Fruit fly (Drosophila melanogaster): ENCODE results near the gene tow.

Gene tow

DNA sequence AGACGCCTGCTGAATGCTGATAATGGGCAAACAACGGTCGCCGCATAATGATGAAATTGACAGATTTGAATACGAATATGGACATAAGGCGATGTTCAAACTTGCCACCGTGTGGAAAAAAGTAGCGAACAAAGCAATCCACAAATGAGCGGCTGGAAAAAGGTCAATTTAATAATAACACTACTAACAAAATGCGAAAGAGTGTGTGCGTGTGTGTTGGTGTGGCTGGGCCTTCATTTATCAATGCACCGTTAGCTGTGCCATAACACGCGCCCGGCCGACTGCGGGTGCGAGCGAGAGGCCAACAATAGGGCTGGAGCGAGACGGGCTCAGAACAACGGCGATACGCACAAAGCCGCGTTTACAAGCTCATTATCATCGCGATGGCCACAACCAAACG lies 33.2 kb downstream of the tow start (continued):
- no peak for TF ChIP-seq pita (GFP tag; optimal IDR thresholded peaks at IDR 0.05)
- TF ChIP-seq CG14860 (GFP tag; IDR thresholded peaks at IDR 0.05; ENCODE audit: partially characterized antibody), result no peak
- TF ChIP-seq dan (GFP tag; IDR thresholded peaks at IDR 0.05), result no peak
- no peak for TF ChIP-seq CG14710 (tag; optimal IDR thresholded peaks at IDR 0.05)
- no peak for TF ChIP-seq croc (GFP tag; conservative IDR thresholded peaks at IDR 0.05)
- no peak for TF ChIP-seq CG8290 (GFP tag; optimal IDR thresholded peaks at IDR 0.05)
- peak in 1 of 2 experiments; percentile 21 for TF ChIP-seq CG8290 (tag; optimal IDR thresholded peaks at IDR 0.05)
- no peak for TF ChIP-seq ttk (GFP tag; IDR thresholded peaks at IDR 0.05)
- TF ChIP-seq tap (tag; optimal IDR thresholded peaks at IDR 0.05), result no peak
- peak; percentile 73; the same call in 1 of the 2 replicates for TF ChIP-seq Awh (GFP tag; IDR thresholded peaks at IDR 0.05)
- TF ChIP-seq vvl (GFP tag; IDR thresholded peaks at IDR 0.05), result peak; percentile 47; the same call in 1 of the 2 replicates
- TF ChIP-seq CG12769 (tag; optimal IDR thresholded peaks at IDR 0.05), result no peak
- no peak for TF ChIP-seq ken (GFP tag; IDR thresholded peaks at IDR 0.05)
- TF ChIP-seq pnt (GFP tag; optimal IDR thresholded peaks at IDR 0.05), result no peak
- TF ChIP-seq CG13123 (GFP tag; optimal IDR thresholded peaks at IDR 0.05), result no peak
- no peak for TF ChIP-seq Atf6 (GFP tag; IDR thresholded peaks at IDR 0.05)
- TF ChIP-seq cas (GFP tag; IDR thresholded peaks at IDR 0.05), result no peak
- TF ChIP-seq Hmx (GFP tag; optimal IDR thresholded peaks at IDR 0.05), result no peak
- TF ChIP-seq Hr78 (GFP tag; optimal IDR thresholded peaks at IDR 0.05), result peak in 1 of 2 experiments; percentile 57
- no peak for TF ChIP-seq fd102C (GFP tag; optimal IDR thresholded peaks at IDR 0.05)
- no peak for TF ChIP-seq mam (GFP tag; optimal IDR thresholded peaks at IDR 0.05)
- 0 out of 3 replicates have a peak, but pooled peaks have one; percentile 49 for TF ChIP-seq CG2199 (GFP tag; IDR thresholded peaks at IDR 0.05)
- no peak for TF ChIP-seq shn (GFP tag; optimal IDR thresholded peaks at IDR 0.05)
- no peak for TF ChIP-seq Side (GFP tag; optimal IDR thresholded peaks at IDR 0.05)
- TF ChIP-seq D (optimal IDR thresholded peaks at IDR 0.05), result no peak
- no peak for TF ChIP-seq D (GFP tag; optimal IDR thresholded peaks at IDR 0.05)
- no peak for TF ChIP-seq MTF-1 (GFP tag; optimal IDR thresholded peaks at IDR 0.05; ENCODE audit: borderline replicate concordance)
- TF ChIP-seq dmrt11E (tag; optimal IDR thresholded peaks at IDR 0.05), result no peak
- no peak for TF ChIP-seq hb (GFP tag; IDR thresholded peaks at IDR 0.05; ENCODE audit: partially characterized antibody)
- no peak for TF ChIP-seq CG4404 (GFP tag; IDR thresholded peaks at IDR 0.05)
- peak; percentile 19 for TF ChIP-seq zen (tag; optimal IDR thresholded peaks at IDR 0.05)
- TF ChIP-seq Dref (GFP tag; IDR thresholded peaks at IDR 0.05), result no peak
- TF ChIP-seq CG34376 (GFP tag; optimal IDR thresholded peaks at IDR 0.05), result no peak
- no peak for TF ChIP-seq Hr3 (GFP tag; optimal IDR thresholded peaks at IDR 0.05)
- TF ChIP-seq Med (GFP tag), result peak; percentile 28
- TF ChIP-seq pzg (GFP tag; optimal IDR thresholded peaks at IDR 0.05), result no peak
- TF ChIP-seq lbe (GFP tag; optimal IDR thresholded peaks at IDR 0.05), result no peak
- TF ChIP-seq B-H2 (GFP tag; optimal IDR thresholded peaks at IDR 0.05), result no peak
- no peak for TF ChIP-seq crol (GFP tag; IDR thresholded peaks at IDR 0.05)
- TF ChIP-seq Opbp (GFP tag; IDR thresholded peaks at IDR 0.05; ENCODE audit: partially characterized antibody), result no peak
- TF ChIP-seq sim (GFP tag; IDR thresholded peaks at IDR 0.05), result no peak
- no peak for TF ChIP-seq Ada2b (GFP tag; IDR thresholded peaks at IDR 0.05)
- TF ChIP-seq CG15696 (tag; optimal IDR thresholded peaks at IDR 0.05), result no peak
- peak; percentile 53 for TF ChIP-seq CG1832 (GFP tag; optimal IDR thresholded peaks at IDR 0.05)
- TF ChIP-seq al (GFP tag; IDR thresholded peaks at IDR 0.05), result no peak
- TF ChIP-seq dimm (GFP tag; IDR thresholded peaks at IDR 0.05), result no peak
- no peak for TF ChIP-seq CG2120 (GFP tag; optimal IDR thresholded peaks at IDR 0.05)
- no peak for TF ChIP-seq fu2 (GFP tag; optimal IDR thresholded peaks at IDR 0.05)
- TF ChIP-seq CG9817 (tag; optimal IDR thresholded peaks at IDR 0.05), result no peak
- TF ChIP-seq CG15011 (GFP tag; optimal IDR thresholded peaks at IDR 0.05), result no peak
- TF ChIP-seq CG10979 (tag; optimal IDR thresholded peaks at IDR 0.05), result no peak
- TF ChIP-seq chinmo (GFP tag; IDR thresholded peaks at IDR 0.05; ENCODE audit: partially characterized antibody), result 0 out of 4 replicates have a peak, but pooled peaks have one; percentile 68
